Fruit fly (Drosophila melanogaster): ENCODE results near the gene CG42367.

- TF ChIP-seq Myc (optimal IDR thresholded peaks at IDR 0.05) (no peak), rgr (GFP tag; optimal IDR thresholded peaks at IDR 0.05) (no peak), lola (GFP tag; optimal IDR thresholded peaks at IDR 0.05) (no peak)
Observed at dm6 chr2L:9907320-9908256, 22.8 kb upstream of the CG42367 start.

Measured in whole organism, wandering third instar larva.